Worm (Caenorhabditis elegans) whole organism, L4 larva: ENCODE results near the gene col-97.

Experiments used
- T20F7.1 ChIP-seq: fragments of 200-800 bp; sonication (Bioruptor generic); optimal IDR thresholded peaks from 2 replicates; lab custom pipeline; 2018; ENCODE audit warnings: mild to moderate bottlenecking, missing genetic modification characterization, missing compliant biosample characterization
- T26A8.4 ChIP-seq: fragments of 200-800 bp; sonication (Bioruptor generic); IDR thresholded peaks from 2 replicates; pipeline ENCODE4 v1.3.6; 2022; ENCODE audit warnings: missing genetic modification characterization, missing compliant biosample characterization
- Y48G9A.11 ChIP-seq: fragments of 200-800 bp; sonication (Bioruptor generic); IDR thresholded peaks from 2 replicates; pipeline ENCODE4 v1.3.6; 2022; ENCODE audit warnings: missing genetic modification reagents, missing genetic modification characterization, missing compliant biosample characterization
- Y75B8A.6 ChIP-seq: fragments of 200-800 bp; sonication (Bioruptor generic); IDR thresholded peaks from 2 replicates; pipeline ENCODE4 v1.3.6; 2022; ENCODE audit warnings: missing genetic modification reagents, missing genetic modification characterization, missing compliant biosample characterization
- arid-1 ChIP-seq: fragments of 200-800 bp; sonication (Bioruptor generic); conservative IDR thresholded peaks from 2 replicates; pipeline ENCODE4 v1.3.6; 2022; ENCODE audit warnings: missing genetic modification reagents, missing genetic modification characterization, missing compliant biosample characterization
- attf-4 ChIP-seq: sonication (generic microtip); optimal IDR thresholded peaks from 3 replicates; lab custom pipeline; 2017; ENCODE audit warnings: missing biosample characterization, missing genetic modification characterization
- ceh-28 ChIP-seq: fragments of 150-350 bp; optimal IDR thresholded peaks from 2 replicates; lab custom pipeline; 2014; ENCODE audit warnings: missing biosample characterization, missing genetic modification reagents, missing genetic modification characterization
- ceh-44 ChIP-seq: fragments of 200-800 bp; sonication (Bioruptor generic); IDR thresholded peaks from 2 replicates; pipeline ENCODE4 v1.3.6; 2022; ENCODE audit warnings: missing genetic modification reagents, missing genetic modification characterization, missing compliant biosample characterization
- ces-1 ChIP-seq: fragments of 150-350 bp; sonication (generic microtip); optimal IDR thresholded peaks from 4 replicates; lab custom pipeline; 2014; ENCODE audit warnings: missing biosample characterization, missing genetic modification reagents, missing genetic modification characterization
- daf-19 ChIP-seq: fragments of 200-800 bp; sonication (Bioruptor generic); conservative IDR thresholded peaks from 2 replicates; pipeline ENCODE4 v1.3.6; 2022; ENCODE audit warnings: missing genetic modification characterization, missing compliant biosample characterization
- egl-43 ChIP-seq: fragments of 200-800 bp; sonication (Bioruptor generic); IDR thresholded peaks from 2 replicates; pipeline ENCODE4 v1.3.6; 2022; ENCODE audit warnings: missing genetic modification reagents, missing genetic modification characterization, missing compliant biosample characterization
- hif-1 ChIP-seq, 2 experiments: sonication (generic microtip); optimal IDR thresholded peaks; 2 replicates each; lab custom pipeline; 2016 to 2017; ENCODE audit warnings: missing compliant biosample characterization in 2 of 2, missing genetic modification characterization in 2 of 2, missing genetic modification reagents in 2 of 2, missing genotype in 2 of 2, mild to moderate bottlenecking in 1 of 2
- hlh-30 ChIP-seq: sonication (generic microtip); optimal IDR thresholded peaks from 2 replicates; lab custom pipeline; 2017; ENCODE audit warnings: antibody characterized with exemption, mild to moderate bottlenecking, missing genetic modification characterization, missing compliant biosample characterization; ENCODE audit not compliant: insufficient read depth
- lin-13 ChIP-seq: fragments of 150-350 bp; optimal IDR thresholded peaks from 2 replicates; lab custom pipeline; 2014; ENCODE audit warnings: missing biosample characterization, missing genetic modification reagents, missing genetic modification characterization
- lin-15B ChIP-seq: fragments of 150-350 bp; sonication (generic microtip); optimal IDR thresholded peaks from 3 replicates; lab custom pipeline; 2014; ENCODE audit warnings: missing biosample characterization, missing genetic modification characterization
- mxl-2 ChIP-seq: fragments of 200-800 bp; sonication (Bioruptor generic); conservative IDR thresholded peaks from 2 replicates; pipeline ENCODE4 v1.3.6; 2022; ENCODE audit warnings: missing genetic modification reagents, missing genetic modification characterization, missing compliant biosample characterization
- mxl-3 ChIP-seq: fragments of 200-800 bp; sonication (Bioruptor generic); optimal IDR thresholded peaks from 2 replicates; lab custom pipeline; 2018; ENCODE audit warnings: mild to moderate bottlenecking, missing genetic modification characterization, missing compliant biosample characterization
- nhr-102 ChIP-seq: sonication (generic microtip); optimal IDR thresholded peaks from 2 replicates; lab custom pipeline; 2016; ENCODE audit warnings: mild to moderate bottlenecking, missing genetic modification characterization, moderate library complexity, missing compliant biosample characterization
- nhr-11 ChIP-seq: fragments of 150-350 bp; optimal IDR thresholded peaks from 2 replicates; lab custom pipeline; 2014; ENCODE audit warnings: missing biosample characterization, missing genetic modification characterization
- nhr-111 ChIP-seq: fragments of 200-800 bp; sonication (Bioruptor generic); optimal IDR thresholded peaks from 2 replicates; lab custom pipeline; 2018; ENCODE audit warnings: mild to moderate bottlenecking, missing genetic modification characterization, missing compliant biosample characterization
- nhr-237 ChIP-seq: sonication (generic microtip); optimal IDR thresholded peaks from 2 replicates; lab custom pipeline; 2017; ENCODE audit warnings: missing biosample characterization, missing genetic modification characterization
- nhr-28 ChIP-seq: fragments of 150-350 bp; optimal IDR thresholded peaks from 2 replicates; lab custom pipeline; 2014; ENCODE audit warnings: missing biosample characterization, missing genetic modification characterization
- nhr-42 ChIP-seq: fragments of 200-800 bp; sonication (Bioruptor generic); IDR thresholded peaks from 2 replicates; pipeline ENCODE4 v1.3.6; 2022; ENCODE audit warnings: missing genetic modification characterization, missing compliant biosample characterization
- nhr-48 ChIP-seq: sonication (generic microtip); optimal IDR thresholded peaks from 2 replicates; lab custom pipeline; 2016; ENCODE audit warnings: mild to moderate bottlenecking, missing genetic modification characterization, missing compliant biosample characterization
- nhr-6 ChIP-seq: fragments of 150-350 bp; optimal IDR thresholded peaks from 2 replicates; lab custom pipeline; 2014; ENCODE audit warnings: missing biosample characterization, missing genetic modification characterization
- nhr-77 ChIP-seq: fragments of 150-350 bp; optimal IDR thresholded peaks from 2 replicates; lab custom pipeline; 2014; ENCODE audit warnings: missing biosample characterization, missing genetic modification characterization
- pha-4 ChIP-seq, 2 experiments: fragments of 150-350 bp in 1 of 2; fragments of 200-800 bp in 1 of 2; sonication (Bioruptor generic) in 1 of 2; IDR thresholded peaks in 1 of 2; optimal IDR thresholded peaks in 1 of 2; 2 replicates each; pipeline versions ENCODE4 v1.3.6 to Lab custom; 2014 to 2022; ENCODE audit warnings: missing genetic modification characterization in 2 of 2, missing genetic modification reagents in 2 of 2, missing biosample characterization in 1 of 2, missing compliant biosample characterization in 1 of 2
- php-3 ChIP-seq: fragments of 200-800 bp; sonication (Bioruptor generic); IDR thresholded peaks from 2 replicates; pipeline ENCODE4 v1.3.6; 2022; ENCODE audit warnings: missing genetic modification reagents, missing genetic modification characterization, missing compliant biosample characterization
- pqm-1 ChIP-seq: sonication (generic microtip); optimal IDR thresholded peaks from 2 replicates; lab custom pipeline; 2017; ENCODE audit warnings: missing biosample characterization, missing genetic modification characterization
- saeg-2 ChIP-seq: fragments of 200-800 bp; sonication (Bioruptor generic); IDR thresholded peaks from 2 replicates; pipeline ENCODE4 v1.3.6; 2022; ENCODE audit warnings: missing genetic modification reagents, missing genetic modification characterization, missing compliant biosample characterization
- sdz-12 ChIP-seq: fragments of 200-800 bp; sonication (Bioruptor generic); optimal IDR thresholded peaks from 2 replicates; lab custom pipeline; 2018; ENCODE audit warnings: mild to moderate bottlenecking, missing genetic modification characterization, missing compliant biosample characterization
- set-16 ChIP-seq: fragments of 200-800 bp; sonication (Bioruptor generic); IDR thresholded peaks from 2 replicates; pipeline ENCODE4 v1.3.6; 2022; ENCODE audit warnings: missing genetic modification reagents, missing genetic modification characterization, missing compliant biosample characterization
- skn-1 ChIP-seq: fragments of 150-350 bp; optimal IDR thresholded peaks from 2 replicates; lab custom pipeline; 2014; ENCODE audit warnings: missing biosample characterization, missing genetic modification characterization
- snpc-1.2 ChIP-seq: fragments of 200-800 bp; sonication (Bioruptor generic); IDR thresholded peaks from 2 replicates; pipeline ENCODE4 v1.3.6; 2022; ENCODE audit warnings: missing genetic modification reagents, missing genetic modification characterization, missing compliant biosample characterization
- snpc-4 ChIP-seq: fragments of 150-350 bp; optimal IDR thresholded peaks from 2 replicates; lab custom pipeline; 2014; ENCODE audit warnings: missing biosample characterization, missing genetic modification characterization
- spr-3 ChIP-seq: fragments of 200-800 bp; sonication (Bioruptor generic); optimal IDR thresholded peaks from 2 replicates; lab custom pipeline; 2018; ENCODE audit warnings: mild to moderate bottlenecking, missing genetic modification characterization, missing compliant biosample characterization
- tag-97 ChIP-seq: fragments of 200-800 bp; sonication (Bioruptor generic); IDR thresholded peaks from 2 replicates; pipeline ENCODE4 v1.3.6; 2022; ENCODE audit warnings: missing genetic modification characterization, missing compliant biosample characterization
- tra-1 ChIP-seq: fragments of 200-800 bp; sonication (Bioruptor generic); IDR thresholded peaks from 2 replicates; pipeline ENCODE4 v1.3.6; 2022; ENCODE audit warnings: missing genetic modification reagents, missing genetic modification characterization, missing compliant biosample characterization
- unc-39 ChIP-seq: sonication (generic microtip); optimal IDR thresholded peaks from 2 replicates; lab custom pipeline; 2017; ENCODE audit warnings: missing biosample characterization, missing genetic modification characterization
- unc-62 ChIP-seq, 3 experiments: fragments of 150-350 bp in 1 of 3; sonication (generic microtip); optimal IDR thresholded peaks in 2 of 3; peaks in 1 of 3; 1 replicate in 1 of 3; 2 replicates in 2 of 3; lab custom pipeline; 2014 to 2017; ENCODE audit warnings: missing biosample characterization in 3 of 3, missing genetic modification characterization in 3 of 3, missing genetic modification reagents in 3 of 3, missing genotype in 1 of 3
- vab-7 ChIP-seq: fragments of 200-800 bp; sonication (Bioruptor generic); IDR thresholded peaks from 2 replicates; pipeline ENCODE4 v1.3.6; 2022; ENCODE audit warnings: missing genetic modification reagents, missing genetic modification characterization, missing compliant biosample characterization
- zfp-2 ChIP-seq: sonication (generic microtip); optimal IDR thresholded peaks from 2 replicates; lab custom pipeline; 2016; ENCODE audit warnings: mild to moderate bottlenecking, missing genetic modification characterization, missing compliant biosample characterization
- zip-11 ChIP-seq: fragments of 200-800 bp; sonication (Bioruptor generic); IDR thresholded peaks from 2 replicates; pipeline ENCODE4 v1.3.6; 2022; ENCODE audit warnings: missing genetic modification characterization, missing compliant biosample characterization
- zip-2 ChIP-seq: fragments of 150-350 bp; optimal IDR thresholded peaks from 2 replicates; lab custom pipeline; 2014; ENCODE audit warnings: missing biosample characterization, missing genetic modification characterization
- ztf-11 ChIP-seq: fragments of 150-350 bp; optimal IDR thresholded peaks from 2 replicates; lab custom pipeline; 2014; ENCODE audit warnings: missing biosample characterization, missing genetic modification characterization

Gene col-97

DNA sequence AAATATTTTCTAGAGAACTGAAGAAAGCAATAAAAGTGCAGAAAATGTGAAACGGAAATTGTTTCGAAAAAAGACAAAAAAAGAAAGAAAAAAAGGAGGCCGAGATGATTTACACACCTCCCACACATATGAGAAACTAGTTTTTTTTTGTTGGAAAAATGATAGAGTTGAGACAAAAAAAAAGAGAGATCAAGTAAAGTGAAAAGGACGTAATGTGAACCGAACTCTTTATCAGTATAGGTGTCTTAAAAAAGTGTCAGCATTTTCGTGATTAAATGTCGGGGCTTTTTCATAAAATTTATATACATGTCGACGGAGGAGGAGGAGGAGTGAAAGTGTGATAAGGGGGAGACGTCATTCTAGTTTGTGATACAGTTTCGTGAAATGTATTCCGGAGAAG, 34.2 kb downstream of the col-97 start (continued):
- TF ChIP-seq zip-2 (no peak), pha-4 (GFP tag; IDR thresholded peaks at IDR 0.05; lab: Robert Waterston, UW) (no peak), pha-4 (tag; optimal IDR thresholded peaks at IDR 0.05; lab: Kevin White, UChicago) (no peak), snpc-1.2 (GFP tag; lab: Robert Waterston, UW) (no peak), nhr-6 (tag; lab: Kevin White, UChicago) (no peak), tag-97 (no peak), nhr-77 (peak; percentile 26), ceh-28 (tag; lab: Kevin White, UChicago) (no peak), zfp-2 (no peak), nhr-28 (tag; lab: Kevin White, UChicago) (peak; percentile 88), pqm-1 (tag; lab: Kevin White, UChicago) (peak; percentile 86), nhr-11 (tag; lab: Kevin White, UChicago) (no peak), mxl-2 (no peak), set-16 (GFP tag; lab: Robert Waterston, UW) (no peak), T20F7.1 (GFP tag; lab: Kevin White, UChicago) (no peak), ceh-44 (GFP tag; lab: Robert Waterston, UW) (no peak), lin-13 (GFP tag; lab: Kevin White, UChicago) (no peak), nhr-48 (tag; lab: Kevin White, UChicago) (peak; percentile 16), unc-39 (no peak), zip-11 (GFP tag; lab: Robert Waterston, UW) (no peak), ztf-11 (no peak), hlh-30 (tag; lab: Kevin White, UChicago) (no peak), mxl-3 (GFP tag; lab: Kevin White, UChicago) (no peak), sdz-12 (GFP tag; lab: Kevin White, UChicago) (no peak), Y48G9A.11 (GFP tag; lab: Robert Waterston, UW) (no peak), ces-1 (GFP tag; lab: Kevin White, UChicago) (no peak), attf-4 (tag; lab: Kevin White, UChicago) (no peak)

DNA sequence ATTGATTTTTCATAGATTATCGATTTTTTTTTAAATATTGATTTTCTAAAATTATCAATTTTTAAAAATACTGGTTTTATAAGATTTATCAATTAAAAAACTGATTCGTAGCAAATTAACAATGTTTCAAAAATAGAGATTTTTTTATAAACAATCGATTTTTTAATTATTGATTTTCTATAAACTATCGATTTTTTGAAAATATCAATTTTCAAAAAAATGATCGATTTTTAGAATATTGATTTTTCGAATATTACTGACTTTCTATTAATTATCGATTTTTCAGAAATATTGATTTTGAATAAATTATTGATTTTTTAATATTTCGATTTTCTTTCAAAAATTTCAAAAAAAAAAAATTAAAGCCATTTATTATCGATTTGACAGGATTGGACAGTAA, 40.9 kb downstream of the col-97 start:
- no peak for TF ChIP-seq tra-1 (GFP tag; lab: Robert Waterston, UW)
- TF ChIP-seq ceh-28 (tag; lab: Kevin White, UChicago): peak; percentile 88
- TF ChIP-seq mxl-2: no peak
- TF ChIP-seq Y75B8A.6 (GFP tag; lab: Robert Waterston, UW): no peak
- TF ChIP-seq T26A8.4 (GFP tag; lab: Robert Waterston, UW): no peak
- TF ChIP-seq, all 104 proteins: peak for 1

DNA sequence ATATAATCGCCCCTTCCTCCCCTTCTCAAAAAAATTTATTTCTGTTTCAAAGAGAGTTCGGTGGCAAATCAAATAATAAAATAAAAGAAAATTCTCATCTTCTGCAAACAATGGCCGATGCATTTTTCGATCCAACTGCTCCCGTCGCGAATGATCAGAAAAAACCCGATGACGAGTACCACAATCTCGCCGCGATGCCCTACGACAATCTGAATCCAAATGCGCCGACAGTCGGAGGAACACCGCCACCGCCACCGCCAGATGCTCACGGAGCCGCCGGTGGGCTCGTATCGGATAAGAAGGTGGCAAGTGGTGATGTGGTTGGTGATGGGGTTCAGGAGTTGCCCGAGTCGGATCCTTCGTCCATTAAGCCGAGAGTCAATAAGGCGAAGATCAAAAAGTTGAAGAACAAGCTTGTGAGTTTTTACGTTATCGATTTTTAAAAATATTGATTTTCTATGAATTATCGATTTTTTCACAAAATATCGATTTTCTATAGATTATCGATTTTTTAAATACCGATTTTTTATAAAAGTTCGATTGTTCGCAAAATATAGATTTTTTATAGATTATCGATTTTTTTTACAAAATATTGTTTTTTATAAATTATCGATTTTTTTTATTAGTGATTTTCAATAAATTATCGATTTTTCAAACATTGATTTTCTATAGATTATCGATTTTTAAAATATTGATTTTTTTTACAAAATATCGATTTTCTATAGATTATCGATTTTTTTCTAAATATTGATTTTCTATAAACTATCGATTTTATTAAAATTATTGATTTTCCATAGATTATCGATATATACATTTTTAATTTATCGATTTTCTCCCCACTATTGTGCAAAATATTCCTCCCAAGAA, 41.9 kb downstream of the col-97 start, which contains the start of gene Y39E4A.1:
Gene Y39E4A.1 (plus strand): TSS at position 51 of the 867 bp plus-strand sequence.
- no peak for TF ChIP-seq daf-19
- TF ChIP-seq skn-1 (tag; lab: Kevin White, UChicago): no peak
- no peak for TF ChIP-seq spr-3
- TF ChIP-seq nhr-111 (GFP tag; lab: Kevin White, UChicago): no peak
- TF ChIP-seq nhr-42 (GFP tag; lab: Robert Waterston, UW): no peak
- no peak for TF ChIP-seq hif-1 (tag; optimal IDR thresholded peaks at IDR 0.05; lab: Kevin White, UChicago)
- TF ChIP-seq snpc-4 (tag; lab: Kevin White, UChicago): no peak
- no peak for TF ChIP-seq lin-15B (tag; lab: Kevin White, UChicago)
- no peak for TF ChIP-seq nhr-237 (tag; lab: Kevin White, UChicago)
- TF ChIP-seq nhr-48 (tag; lab: Kevin White, UChicago): no peak
- TF ChIP-seq pqm-1 (tag; lab: Kevin White, UChicago): no peak
- TF ChIP-seq T26A8.4 (GFP tag; lab: Robert Waterston, UW): no peak
- TF ChIP-seq unc-62 (GFP tag; optimal IDR thresholded peaks at IDR 0.05 in 1 of 2; lab: Kevin White, UChicago): peak in 1 of 2 experiments; percentile 75
- TF ChIP-seq unc-62 (tag; optimal IDR thresholded peaks at IDR 0.05; lab: Kevin White, UChicago): no peak
- TF ChIP-seq egl-43: peak; percentile 64; the same call in 1 of the 2 replicates
- TF ChIP-seq sdz-12 (GFP tag; lab: Kevin White, UChicago): no peak
- no peak for TF ChIP-seq nhr-28 (tag; lab: Kevin White, UChicago)
- TF ChIP-seq php-3 (GFP tag; lab: Robert Waterston, UW): no peak
- no peak for TF ChIP-seq vab-7 (GFP tag; lab: Robert Waterston, UW)
- TF ChIP-seq ztf-11: no peak
- TF ChIP-seq saeg-2: no peak
- peak; percentile 78 for TF ChIP-seq set-16 (GFP tag; lab: Robert Waterston, UW)
- 0 out of 2 replicates have a peak, but pooled peaks have one; percentile 5 for TF ChIP-seq arid-1
- no peak for TF ChIP-seq nhr-102
- no peak for TF ChIP-seq Y48G9A.11 (GFP tag; lab: Robert Waterston, UW)
